Worm (Caenorhabditis elegans) whole organism, young adult: ENCODE results near the gene fbxa-76.

Source experiments
- B0336.3 ChIP-seq: fragments of 200-800 bp; sonication (Bioruptor generic); IDR thresholded peaks from 2 replicates; pipeline ENCODE4 v1.3.6; 2022; ENCODE audit warnings: missing genetic modification characterization, missing compliant biosample characterization
- C06A6.2 ChIP-seq: fragments of 200-800 bp; sonication (Bioruptor generic); conservative IDR thresholded peaks from 2 replicates; pipeline ENCODE4 v1.3.6; 2022; ENCODE audit warnings: missing genetic modification characterization, missing compliant biosample characterization
- D2030.7 ChIP-seq: fragments of 200-800 bp; sonication (Bioruptor generic); IDR thresholded peaks from 2 replicates; pipeline ENCODE4 v1.3.6; 2022; ENCODE audit warnings: missing genetic modification reagents, missing genetic modification characterization, missing compliant biosample characterization
- F10E7.11 ChIP-seq: sonication (generic microtip); optimal IDR thresholded peaks from 2 replicates; lab custom pipeline; 2017; ENCODE audit warnings: mild to moderate bottlenecking, missing genetic modification characterization, moderate library complexity, missing compliant biosample characterization
- F33H1.4 ChIP-seq: fragments of 200-800 bp; sonication (Bioruptor generic); IDR thresholded peaks from 2 replicates; pipeline ENCODE4 v1.3.6; 2022; ENCODE audit warnings: missing genetic modification reagents, missing genetic modification characterization, missing compliant biosample characterization
- F39B2.1 ChIP-seq: fragments of 200-800 bp; sonication (Bioruptor generic); IDR thresholded peaks from 2 replicates; pipeline ENCODE4 v1.3.6; 2022; ENCODE audit warnings: missing genetic modification reagents, missing genetic modification characterization, missing compliant biosample characterization
- F57C9.4 ChIP-seq: sonication (generic microtip); optimal IDR thresholded peaks from 2 replicates; lab custom pipeline; 2017; ENCODE audit warnings: mild to moderate bottlenecking, missing genetic modification characterization, missing compliant biosample characterization
- K11D2.4 ChIP-seq: fragments of 200-800 bp; sonication (Bioruptor generic); IDR thresholded peaks from 2 replicates; pipeline ENCODE4 v1.3.6; 2022; ENCODE audit warnings: missing genetic modification reagents, missing genetic modification characterization, missing compliant biosample characterization
- K12H6.12 ChIP-seq: fragments of 200-800 bp; sonication (Bioruptor generic); optimal IDR thresholded peaks from 2 replicates; lab custom pipeline; 2018; ENCODE audit warnings: mild to moderate bottlenecking, missing genetic modification characterization, missing compliant biosample characterization
- Y56A3A.18 ChIP-seq: fragments of 200-800 bp; sonication (Bioruptor generic); IDR thresholded peaks from 2 replicates; pipeline ENCODE4 v1.3.6; 2022; ENCODE audit warnings: missing genetic modification reagents, missing genetic modification characterization, missing compliant biosample characterization
- Y95B8A.8 ChIP-seq: fragments of 200-800 bp; sonication (Bioruptor generic); IDR thresholded peaks from 2 replicates; pipeline ENCODE4 v1.3.6; 2022; ENCODE audit warnings: missing genetic modification reagents, missing genetic modification characterization, missing compliant biosample characterization
- atf-7 ChIP-seq: sonication (generic microtip); optimal IDR thresholded peaks from 2 replicates; lab custom pipeline; 2017; ENCODE audit warnings: mild to moderate bottlenecking, missing genetic modification characterization, missing compliant biosample characterization
- ceh-27 ChIP-seq: fragments of 200-800 bp; sonication (Bioruptor generic); optimal IDR thresholded peaks from 2 replicates; lab custom pipeline; 2018; ENCODE audit warnings: mild to moderate bottlenecking, missing genetic modification characterization, moderate library complexity, missing compliant biosample characterization
- ceh-40 ChIP-seq: fragments of 200-800 bp; sonication (Bioruptor generic); IDR thresholded peaks from 2 replicates; pipeline ENCODE4 v1.3.6; 2022; ENCODE audit warnings: missing genetic modification characterization, missing compliant biosample characterization
- ceh-79 ChIP-seq: sonication (generic microtip); optimal IDR thresholded peaks from 2 replicates; lab custom pipeline; 2017; ENCODE audit warnings: mild to moderate bottlenecking, missing genetic modification characterization, missing compliant biosample characterization
- dox-1 ChIP-seq: fragments of 200-800 bp; sonication (Bioruptor generic); IDR thresholded peaks from 2 replicates; pipeline ENCODE4 v1.3.6; 2022; ENCODE audit warnings: missing genetic modification reagents, missing genetic modification characterization, missing compliant biosample characterization
- dpl-1 ChIP-seq: fragments of 150-350 bp; optimal IDR thresholded peaks from 2 replicates; lab custom pipeline; 2014; ENCODE audit warnings: missing biosample characterization, missing genetic modification reagents, missing genetic modification characterization
- egl-18 ChIP-seq: fragments of 200-800 bp; sonication (Bioruptor generic); IDR thresholded peaks from 2 replicates; pipeline ENCODE4 v1.3.6; 2022; ENCODE audit warnings: missing genetic modification reagents, missing genetic modification characterization, missing compliant biosample characterization
- egl-44 ChIP-seq: fragments of 200-800 bp; sonication (Bioruptor generic); IDR thresholded peaks from 2 replicates; pipeline ENCODE4 v1.3.6; 2022; ENCODE audit warnings: missing genetic modification reagents, missing genetic modification characterization, missing compliant biosample characterization
- ekl-4 ChIP-seq: fragments of 200-800 bp; sonication (Bioruptor generic); IDR thresholded peaks from 2 replicates; pipeline ENCODE4 v1.3.6; 2022; ENCODE audit warnings: missing genetic modification reagents, missing genetic modification characterization, missing compliant biosample characterization
- hlh-26 ChIP-seq: fragments of 200-800 bp; sonication (Bioruptor generic); conservative IDR thresholded peaks from 2 replicates; pipeline ENCODE4 v1.3.6; 2022; ENCODE audit warnings: missing genetic modification reagents, missing genetic modification characterization, missing compliant biosample characterization
- hrde-1 ChIP-seq: sonication (generic microtip); optimal IDR thresholded peaks from 2 replicates; lab custom pipeline; 2016; ENCODE audit warnings: missing genetic modification characterization, mild to moderate bottlenecking, missing compliant biosample characterization, moderate library complexity, missing genotype, missing genetic modification reagents, borderline replicate concordance
- lin-40 ChIP-seq: sonication (generic microtip); optimal IDR thresholded peaks from 2 replicates; lab custom pipeline; 2016; ENCODE audit warnings: missing genetic modification characterization, mild to moderate bottlenecking, missing compliant biosample characterization, missing genotype, missing genetic modification reagents
- lin-54 ChIP-seq: fragments of 200-800 bp; sonication (Bioruptor generic); optimal IDR thresholded peaks from 2 replicates; lab custom pipeline; 2018; ENCODE audit warnings: mild to moderate bottlenecking, missing genetic modification characterization, missing compliant biosample characterization
- lsl-1 ChIP-seq: fragments of 200-800 bp; sonication (Bioruptor generic); optimal IDR thresholded peaks from 2 replicates; lab custom pipeline; 2018; ENCODE audit warnings: mild to moderate bottlenecking, missing genetic modification characterization, moderate library complexity, missing compliant biosample characterization
- lsy-27 ChIP-seq: sonication (generic microtip); optimal IDR thresholded peaks from 2 replicates; lab custom pipeline; 2017; ENCODE audit warnings: missing genetic modification characterization, mild to moderate bottlenecking, missing compliant biosample characterization, antibody characterized with exemption, missing genotype, borderline replicate concordance; ENCODE audit not compliant: insufficient read depth
- mcd-1 ChIP-seq: fragments of 200-800 bp; sonication (Bioruptor generic); IDR thresholded peaks from 2 replicates; pipeline ENCODE4 v1.3.6; 2022; ENCODE audit warnings: missing genetic modification reagents, missing genetic modification characterization, missing compliant biosample characterization
- mes-4 ChIP-seq: sonication (generic microtip); optimal IDR thresholded peaks from 2 replicates; lab custom pipeline; 2016; ENCODE audit warnings: missing genotype, missing genetic modification characterization, missing compliant biosample characterization
- mxl-1 ChIP-seq: sonication (generic microtip); optimal IDR thresholded peaks from 2 replicates; lab custom pipeline; 2016; ENCODE audit warnings: missing genetic modification characterization, missing compliant biosample characterization
- nfya-1 ChIP-seq: sonication (generic microtip); optimal IDR thresholded peaks from 2 replicates; lab custom pipeline; 2017; ENCODE audit warnings: antibody characterized with exemption, missing compliant biosample characterization, missing genetic modification characterization, borderline replicate concordance; ENCODE audit not compliant: insufficient read depth
- nhr-179 ChIP-seq: sonication (generic microtip); optimal IDR thresholded peaks from 2 replicates; lab custom pipeline; 2016; ENCODE audit warnings: mild to moderate bottlenecking, missing genetic modification characterization, missing compliant biosample characterization
- nhr-27 ChIP-seq: fragments of 200-800 bp; sonication (Bioruptor generic); optimal IDR thresholded peaks from 2 replicates; lab custom pipeline; 2018; ENCODE audit warnings: mild to moderate bottlenecking, missing genetic modification characterization, moderate library complexity, missing compliant biosample characterization
- nhr-80 ChIP-seq: sonication (generic microtip); optimal IDR thresholded peaks from 2 replicates; lab custom pipeline; 2016; ENCODE audit warnings: missing genetic modification characterization, missing compliant biosample characterization
- nhr-90 ChIP-seq: sonication (generic microtip); optimal IDR thresholded peaks from 2 replicates; lab custom pipeline; 2016; ENCODE audit warnings: missing genotype, mild to moderate bottlenecking, missing genetic modification characterization, missing compliant biosample characterization
- rcor-1 ChIP-seq: fragments of 200-800 bp; sonication (Bioruptor generic); IDR thresholded peaks from 2 replicates; pipeline ENCODE4 v1.3.6; 2022; ENCODE audit warnings: missing genetic modification reagents, missing genetic modification characterization, missing compliant biosample characterization
- rpc-1 ChIP-seq, 2 experiments: fragments of 150-350 bp in 1 of 2; sonication (generic microtip) in 1 of 2; optimal IDR thresholded peaks; 2 replicates each; lab custom pipeline; 2014 to 2018; ENCODE audit warnings: missing biosample characterization in 1 of 2, missing genetic modification characterization in 1 of 2, missing genetic modification reagents in 1 of 2, missing genotype in 1 of 2
- sea-2 ChIP-seq: fragments of 200-800 bp; sonication (Bioruptor generic); IDR thresholded peaks from 2 replicates; pipeline ENCODE4 v1.3.6; 2022; ENCODE audit warnings: missing genetic modification characterization, missing compliant biosample characterization
- snpc-3.4 ChIP-seq: sonication (generic microtip); optimal IDR thresholded peaks from 2 replicates; lab custom pipeline; 2017; ENCODE audit warnings: missing genetic modification characterization, mild to moderate bottlenecking, missing compliant biosample characterization, antibody characterized with exemption, moderate library complexity, missing genotype, missing genetic modification reagents
- snpc-4 ChIP-seq, 5 experiments: fragments of 150-350 bp in 1 of 5; sonication (generic microtip) in 4 of 5; optimal IDR thresholded peaks; 2 replicates each; lab custom pipeline; 2014 to 2018; ENCODE audit warnings: missing genetic modification characterization in 5 of 5, missing biosample characterization in 3 of 5, antibody characterized with exemption in 2 of 5, mild to moderate bottlenecking in 2 of 5, missing compliant biosample characterization in 2 of 5, missing genotype in 2 of 5, moderate library complexity in 2 of 5, missing genetic modification reagents in 1 of 5
- tbp1 ChIP-seq: fragments of 200-800 bp; sonication (Bioruptor generic); optimal IDR thresholded peaks from 2 replicates; lab custom pipeline; 2018; ENCODE audit warnings: mild to moderate bottlenecking, missing genetic modification characterization, missing compliant biosample characterization
- tlf-1 ChIP-seq: fragments of 200-800 bp; sonication (Bioruptor generic); optimal IDR thresholded peaks from 2 replicates; lab custom pipeline; 2018; ENCODE audit warnings: mild to moderate bottlenecking, missing genetic modification characterization, missing compliant biosample characterization
- unc-130 ChIP-seq: sonication (generic microtip); optimal IDR thresholded peaks from 2 replicates; lab custom pipeline; 2016; ENCODE audit warnings: missing genetic modification reagents, missing genetic modification characterization, missing compliant biosample characterization
- xnd-1 ChIP-seq: sonication (generic microtip); optimal IDR thresholded peaks from 2 replicates; lab custom pipeline; 2016; ENCODE audit warnings: missing genotype, missing genetic modification reagents, missing genetic modification characterization, missing compliant biosample characterization
- zfh-2 ChIP-seq: fragments of 200-800 bp; sonication (Bioruptor generic); conservative IDR thresholded peaks from 2 replicates; pipeline ENCODE4 v1.3.6; 2022; ENCODE audit warnings: missing genetic modification reagents, missing genetic modification characterization, missing compliant biosample characterization
- ztf-25 ChIP-seq: fragments of 200-800 bp; sonication (Bioruptor generic); IDR thresholded peaks from 2 replicates; pipeline ENCODE4 v1.3.6; 2022; ENCODE audit warnings: missing genetic modification reagents, missing genetic modification characterization, missing compliant biosample characterization
- ztf-26 ChIP-seq: sonication (generic microtip); optimal IDR thresholded peaks from 2 replicates; lab custom pipeline; 2017; ENCODE audit warnings: missing genetic modification characterization, missing compliant biosample characterization

fbxa-76 gene

ce11 chrIII:1218221-1218620 is 30.7 kb downstream of the fbxa-76 start (continued):
- 0 out of 2 replicates have a peak, but pooled peaks have one; percentile 34 for TF ChIP-seq Y56A3A.18 (GFP tag; lab: Robert Waterston, UW)
- no peak for TF ChIP-seq nhr-80 (tag; lab: Kevin White, UChicago)
- TF ChIP-seq mes-4: no peak
- TF ChIP-seq snpc-4 (GFP tag; optimal IDR thresholded peaks at IDR 0.05; lab: Kevin White, UChicago): no peak
- TF ChIP-seq snpc-4 (tag; optimal IDR thresholded peaks at IDR 0.05; lab: Kevin White, UChicago): peak in 1 of 4 experiments; percentile 25
- TF ChIP-seq nhr-179 (tag; lab: Kevin White, UChicago): no peak
- TF ChIP-seq xnd-1 (tag; lab: Kevin White, UChicago): no peak
- peak; percentile 25 for TF ChIP-seq mxl-1 (tag; lab: Kevin White, UChicago)
- TF ChIP-seq hlh-26 (GFP tag; lab: Robert Waterston, UW): no peak
- peak; percentile 9 for TF ChIP-seq lsl-1
- TF ChIP-seq nhr-90 (tag; lab: Kevin White, UChicago): peak; percentile 36
- peak; percentile 13 for TF ChIP-seq ztf-26 (tag; lab: Kevin White, UChicago)
- no peak for TF ChIP-seq ceh-40
- TF ChIP-seq egl-44 (GFP tag; lab: Robert Waterston, UW): no peak
- no peak for TF ChIP-seq ztf-25 (GFP tag; lab: Robert Waterston, UW)
- no peak for TF ChIP-seq egl-18 (GFP tag; lab: Robert Waterston, UW)
- TF ChIP-seq lin-40 (tag; lab: Kevin White, UChicago): peak; percentile 28
- TF ChIP-seq F33H1.4 (GFP tag; lab: Robert Waterston, UW): no peak
- peak; percentile 49; the same call in 1 of the 2 replicates for TF ChIP-seq zfh-2 (GFP tag; lab: Robert Waterston, UW)
- TF ChIP-seq snpc-3.4: no peak
- no peak for TF ChIP-seq F10E7.11 (tag; lab: Kevin White, UChicago)
- peak; percentile 42 for TF ChIP-seq mcd-1 (GFP tag; lab: Robert Waterston, UW)
- TF ChIP-seq D2030.7 (GFP tag; lab: Robert Waterston, UW): peak; percentile 51
- no peak for TF ChIP-seq lsy-27
- no peak for TF ChIP-seq K12H6.12
- TF ChIP-seq nhr-27 (tag; lab: Kevin White, UChicago): no peak
- TF ChIP-seq rpc-1 (optimal IDR thresholded peaks at IDR 0.05; lab: Kevin White, UChicago): peak; percentile 59
- peak; percentile 78 for TF ChIP-seq rpc-1 (tag; optimal IDR thresholded peaks at IDR 0.05; lab: Kevin White, UChicago)
- peak; percentile 24 for TF ChIP-seq lin-54 (GFP tag; lab: Kevin White, UChicago)

- no peak for TF ChIP-seq ceh-27 (GFP tag; lab: Kevin White, UChicago)
- no peak for TF ChIP-seq Y95B8A.8 (GFP tag; lab: Robert Waterston, UW)
- no peak for TF ChIP-seq lsy-27
Measured at ce11 chrIII:1216096-1216495, 32.9 kb downstream of the fbxa-76 start.

- TF ChIP-seq tbp1 (GFP tag; lab: Kevin White, UChicago) (peak; percentile 6), F39B2.1 (GFP tag; lab: Robert Waterston, UW) (no peak), rcor-1 (no peak), hrde-1 (tag; lab: Kevin White, UChicago) (no peak), dpl-1 (GFP tag; lab: Kevin White, UChicago) (no peak), ekl-4 (GFP tag; lab: Robert Waterston, UW) (no peak), lsl-1 (no peak), unc-130 (GFP tag; lab: Kevin White, UChicago) (no peak), nfya-1 (tag; lab: Kevin White, UChicago) (no peak), sea-2 (no peak), zfh-2 (GFP tag; lab: Robert Waterston, UW) (no peak), atf-7 (tag; lab: Kevin White, UChicago) (no peak), F57C9.4 (tag; lab: Kevin White, UChicago) (no peak), dox-1 (peak; percentile 65), C06A6.2 (GFP tag; lab: Robert Waterston, UW) (no peak), nhr-179 (tag; lab: Kevin White, UChicago) (no peak), mcd-1 (GFP tag; lab: Robert Waterston, UW) (peak; percentile 38; the same call in 1 of the 2 replicates), K11D2.4 (GFP tag; lab: Robert Waterston, UW) (no peak), nhr-90 (tag; lab: Kevin White, UChicago) (peak; percentile 23), tlf-1 (GFP tag; lab: Kevin White, UChicago) (no peak), ceh-79 (tag; lab: Kevin White, UChicago) (no peak), B0336.3 (GFP tag; lab: Robert Waterston, UW) (no peak)
Measured at ce11 chrIII:1214680-1215079, 34.3 kb downstream of the fbxa-76 start, which contains the start of gene Y119D3B.21. Gene Y119D3B.21 (plus strand): TSS chrIII:1215000.
